Worm (Caenorhabditis elegans) whole organism, L4 larva: ENCODE measurements around the gene ssq-2.

Experiments used
- D1046.2 ChIP-seq: fragments of 200-800 bp; sonication (Bioruptor generic); IDR thresholded peaks from 2 replicates; pipeline ENCODE4 v1.3.6; 2022; ENCODE audit warnings: missing genetic modification characterization, missing compliant biosample characterization
- F37D6.2 ChIP-seq: sonication (generic microtip); optimal IDR thresholded peaks from 2 replicates; lab custom pipeline; 2016; ENCODE audit warnings: mild to moderate bottlenecking, missing genetic modification characterization, missing compliant biosample characterization
- T20F7.1 ChIP-seq: fragments of 200-800 bp; sonication (Bioruptor generic); optimal IDR thresholded peaks from 2 replicates; lab custom pipeline; 2018; ENCODE audit warnings: mild to moderate bottlenecking, missing genetic modification characterization, missing compliant biosample characterization
- T26A8.4 ChIP-seq: fragments of 200-800 bp; sonication (Bioruptor generic); IDR thresholded peaks from 2 replicates; pipeline ENCODE4 v1.3.6; 2022; ENCODE audit warnings: missing genetic modification characterization, missing compliant biosample characterization
- Y105C5A.15 ChIP-seq: fragments of 200-800 bp; sonication (Bioruptor generic); IDR thresholded peaks from 2 replicates; pipeline ENCODE4 v1.3.6; 2022; ENCODE audit warnings: missing genetic modification characterization, missing compliant biosample characterization
- Y5F2A.4 ChIP-seq: fragments of 200-800 bp; sonication (Bioruptor generic); optimal IDR thresholded peaks from 2 replicates; lab custom pipeline; 2018; ENCODE audit warnings: mild to moderate bottlenecking, missing genetic modification characterization, missing compliant biosample characterization
- aly-2 ChIP-seq: sonication (generic microtip); optimal IDR thresholded peaks from 2 replicates; lab custom pipeline; 2018; ENCODE audit warnings: missing biosample characterization, missing genetic modification characterization
- arid-1 ChIP-seq: fragments of 200-800 bp; sonication (Bioruptor generic); conservative IDR thresholded peaks from 2 replicates; pipeline ENCODE4 v1.3.6; 2022; ENCODE audit warnings: missing genetic modification reagents, missing genetic modification characterization, missing compliant biosample characterization
- ceh-32 ChIP-seq: sonication (generic microtip); optimal IDR thresholded peaks from 2 replicates; lab custom pipeline; 2016; ENCODE audit warnings: mild to moderate bottlenecking, missing genetic modification characterization, missing compliant biosample characterization; ENCODE audit not compliant: poor library complexity
- ceh-44 ChIP-seq: fragments of 200-800 bp; sonication (Bioruptor generic); IDR thresholded peaks from 2 replicates; pipeline ENCODE4 v1.3.6; 2022; ENCODE audit warnings: missing genetic modification reagents, missing genetic modification characterization, missing compliant biosample characterization
- ceh-82 ChIP-seq: sonication (generic microtip); optimal IDR thresholded peaks from 2 replicates; lab custom pipeline; 2017; ENCODE audit warnings: missing biosample characterization, missing genetic modification characterization
- ctbp-1 ChIP-seq: fragments of 200-800 bp; sonication (Bioruptor generic); IDR thresholded peaks from 2 replicates; pipeline ENCODE4 v1.3.6; 2022; ENCODE audit warnings: missing genetic modification reagents, missing genetic modification characterization, missing compliant biosample characterization
- daf-19 ChIP-seq: fragments of 200-800 bp; sonication (Bioruptor generic); conservative IDR thresholded peaks from 2 replicates; pipeline ENCODE4 v1.3.6; 2022; ENCODE audit warnings: missing genetic modification characterization, missing compliant biosample characterization
- daf-8 ChIP-seq: fragments of 200-800 bp; sonication (Bioruptor generic); IDR thresholded peaks from 2 replicates; pipeline ENCODE4 v1.3.6; 2022; ENCODE audit warnings: missing genetic modification characterization, missing compliant biosample characterization
- dve-1 ChIP-seq: sonication (generic microtip); optimal IDR thresholded peaks from 2 replicates; lab custom pipeline; 2017; ENCODE audit warnings: antibody characterized with exemption, mild to moderate bottlenecking, missing genetic modification characterization, missing compliant biosample characterization; ENCODE audit not compliant: insufficient read depth
- egl-27 ChIP-seq: sonication (generic microtip); optimal IDR thresholded peaks from 3 replicates; lab custom pipeline; 2017; ENCODE audit warnings: missing biosample characterization, missing genetic modification reagents, missing genetic modification characterization
- gei-8 ChIP-seq: fragments of 200-800 bp; sonication (Bioruptor generic); optimal IDR thresholded peaks from 2 replicates; lab custom pipeline; 2018; ENCODE audit warnings: mild to moderate bottlenecking, missing genetic modification characterization, missing compliant biosample characterization
- jun-1 ChIP-seq: fragments of 150-350 bp; optimal IDR thresholded peaks from 2 replicates; lab custom pipeline; 2014; ENCODE audit warnings: missing biosample characterization, missing genetic modification reagents, missing genetic modification characterization
- lin-1 ChIP-seq: fragments of 200-800 bp; sonication (Bioruptor generic); IDR thresholded peaks from 2 replicates; pipeline ENCODE4 v1.3.6; 2022; ENCODE audit warnings: missing genetic modification reagents, missing genetic modification characterization, missing compliant biosample characterization
- lin-15B ChIP-seq: fragments of 150-350 bp; sonication (generic microtip); optimal IDR thresholded peaks from 3 replicates; lab custom pipeline; 2014; ENCODE audit warnings: missing biosample characterization, missing genetic modification characterization
- lsy-2 ChIP-seq, 2 experiments: fragments of 150-350 bp in 1 of 2; sonication (generic microtip) in 1 of 2; optimal IDR thresholded peaks; 2 replicates each; lab custom pipeline; 2014 to 2017; ENCODE audit warnings: missing biosample characterization in 2 of 2, missing genetic modification characterization in 2 of 2
- mdl-1 ChIP-seq, 2 experiments: fragments of 150-350 bp in 1 of 2; sonication (generic microtip) in 1 of 2; optimal IDR thresholded peaks; 2 replicates each; lab custom pipeline; 2014 to 2017; ENCODE audit warnings: missing biosample characterization in 2 of 2, missing genetic modification characterization in 2 of 2
- mdt-29 ChIP-seq: fragments of 200-800 bp; sonication (Bioruptor generic); IDR thresholded peaks from 2 replicates; pipeline ENCODE4 v1.3.6; 2022; ENCODE audit warnings: missing genetic modification reagents, missing genetic modification characterization, missing compliant biosample characterization
- mep-1 ChIP-seq: fragments of 150-350 bp; sonication (generic microtip); optimal IDR thresholded peaks from 3 replicates; lab custom pipeline; 2014; ENCODE audit warnings: missing biosample characterization, missing genetic modification characterization
- mes-2 ChIP-seq: sonication (generic microtip); optimal IDR thresholded peaks from 2 replicates; lab custom pipeline; 2016; ENCODE audit warnings: missing genotype, mild to moderate bottlenecking, missing genetic modification characterization, missing compliant biosample characterization; ENCODE audit not compliant: poor library complexity, severe bottlenecking
- mxl-2 ChIP-seq: fragments of 200-800 bp; sonication (Bioruptor generic); conservative IDR thresholded peaks from 2 replicates; pipeline ENCODE4 v1.3.6; 2022; ENCODE audit warnings: missing genetic modification reagents, missing genetic modification characterization, missing compliant biosample characterization
- nhr-111 ChIP-seq: fragments of 200-800 bp; sonication (Bioruptor generic); optimal IDR thresholded peaks from 2 replicates; lab custom pipeline; 2018; ENCODE audit warnings: mild to moderate bottlenecking, missing genetic modification characterization, missing compliant biosample characterization
- nhr-76 ChIP-seq: fragments of 150-350 bp; optimal IDR thresholded peaks from 2 replicates; lab custom pipeline; 2014; ENCODE audit warnings: missing biosample characterization, missing genetic modification characterization
- set-16 ChIP-seq: fragments of 200-800 bp; sonication (Bioruptor generic); IDR thresholded peaks from 2 replicates; pipeline ENCODE4 v1.3.6; 2022; ENCODE audit warnings: missing genetic modification reagents, missing genetic modification characterization, missing compliant biosample characterization
- tra-1 ChIP-seq: fragments of 200-800 bp; sonication (Bioruptor generic); IDR thresholded peaks from 2 replicates; pipeline ENCODE4 v1.3.6; 2022; ENCODE audit warnings: missing genetic modification reagents, missing genetic modification characterization, missing compliant biosample characterization
- unc-39 ChIP-seq: sonication (generic microtip); optimal IDR thresholded peaks from 2 replicates; lab custom pipeline; 2017; ENCODE audit warnings: missing biosample characterization, missing genetic modification characterization
- unc-62 ChIP-seq, 3 experiments: fragments of 150-350 bp in 1 of 3; sonication (generic microtip); optimal IDR thresholded peaks in 2 of 3; peaks in 1 of 3; 1 replicate in 1 of 3; 2 replicates in 2 of 3; lab custom pipeline; 2014 to 2017; ENCODE audit warnings: missing biosample characterization in 3 of 3, missing genetic modification characterization in 3 of 3, missing genetic modification reagents in 3 of 3, missing genotype in 1 of 3
- zfp-2 ChIP-seq: sonication (generic microtip); optimal IDR thresholded peaks from 2 replicates; lab custom pipeline; 2016; ENCODE audit warnings: mild to moderate bottlenecking, missing genetic modification characterization, missing compliant biosample characterization
- zip-2 ChIP-seq: fragments of 150-350 bp; optimal IDR thresholded peaks from 2 replicates; lab custom pipeline; 2014; ENCODE audit warnings: missing biosample characterization, missing genetic modification characterization
- ztf-11 ChIP-seq: fragments of 150-350 bp; optimal IDR thresholded peaks from 2 replicates; lab custom pipeline; 2014; ENCODE audit warnings: missing biosample characterization, missing genetic modification characterization
- ztf-7 ChIP-seq: fragments of 150-350 bp; optimal IDR thresholded peaks from 2 replicates; lab custom pipeline; 2014; ENCODE audit warnings: missing biosample characterization, missing genetic modification characterization

ssq-2 gene

ce11 chrIV:4986246-4986645, 9.7 kb upstream of the ssq-2 start, which contains the start of gene clec-177:
TSS of gene clec-177 (plus strand) at chrIV:4986546.
- TF ChIP-seq ceh-32: no peak
- TF ChIP-seq nhr-76 (tag; lab: Kevin White, UChicago): no peak
- no peak for TF ChIP-seq mdt-29
- TF ChIP-seq gei-8 (GFP tag; lab: Kevin White, UChicago): no peak
- TF ChIP-seq zip-2 (tag; lab: Kevin White, UChicago): no peak
- TF ChIP-seq nhr-111 (GFP tag; lab: Kevin White, UChicago): no peak
- TF ChIP-seq arid-1 (GFP tag; lab: Robert Waterston, UW): no peak
- no peak for TF ChIP-seq ctbp-1 (GFP tag; lab: Robert Waterston, UW)
- no peak for TF ChIP-seq T26A8.4 (GFP tag; lab: Robert Waterston, UW)
- TF ChIP-seq dve-1 (tag; lab: Kevin White, UChicago): no peak

- no peak for TF ChIP-seq mes-2 (tag; lab: Kevin White, UChicago)
- no peak for TF ChIP-seq unc-39
- no peak for TF ChIP-seq F37D6.2 (tag; lab: Kevin White, UChicago)
- TF ChIP-seq ztf-7: no peak
- TF ChIP-seq mep-1 (tag; lab: Kevin White, UChicago): no peak
- no peak for TF ChIP-seq aly-2
- TF ChIP-seq egl-27: no peak
- no peak for TF ChIP-seq D1046.2 (GFP tag; lab: Robert Waterston, UW)
- TF ChIP-seq tra-1 (GFP tag; lab: Robert Waterston, UW): no peak
- no peak for TF ChIP-seq jun-1 (tag; lab: Kevin White, UChicago)
Measured at ce11 chrIV:4988531-4988930, 7.4 kb upstream of the ssq-2 start, which contains the start of gene E03H12.7. TSS of gene E03H12.7 (minus strand) at chrIV:4988631.

ce11 chrIV:4992089-4992488, 3.9 kb upstream of the ssq-2 start, which contains the start of gene str-162:
TSS of gene str-162 (plus strand) at chrIV:4992389.
- TF ChIP-seq set-16 (GFP tag; lab: Robert Waterston, UW) (no peak), unc-62 (GFP tag; optimal IDR thresholded peaks at IDR 0.05 in 1 of 2; lab: Kevin White, UChicago) (peak in 1 of 2 experiments; percentile 13), unc-62 (tag; optimal IDR thresholded peaks at IDR 0.05; lab: Kevin White, UChicago) (no peak)

ce11 chrIV:4993128-4993527, 2.8 kb upstream of the ssq-2 start:
- TF ChIP-seq unc-62 (GFP tag; optimal IDR thresholded peaks at IDR 0.05 in 1 of 2; lab: Kevin White, UChicago) (peak in 1 of 2 experiments; percentile 96), unc-62 (tag; optimal IDR thresholded peaks at IDR 0.05; lab: Kevin White, UChicago) (no peak), lin-15B (tag; lab: Kevin White, UChicago) (no peak)

- TF ChIP-seq egl-27 (no peak), daf-19 (GFP tag; lab: Robert Waterston, UW) (no peak), set-16 (GFP tag; lab: Robert Waterston, UW) (peak; percentile 94)
Measured at ce11 chrIV:4996956-4997355, 1.0 kb downstream of the ssq-2 start.

DNA sequence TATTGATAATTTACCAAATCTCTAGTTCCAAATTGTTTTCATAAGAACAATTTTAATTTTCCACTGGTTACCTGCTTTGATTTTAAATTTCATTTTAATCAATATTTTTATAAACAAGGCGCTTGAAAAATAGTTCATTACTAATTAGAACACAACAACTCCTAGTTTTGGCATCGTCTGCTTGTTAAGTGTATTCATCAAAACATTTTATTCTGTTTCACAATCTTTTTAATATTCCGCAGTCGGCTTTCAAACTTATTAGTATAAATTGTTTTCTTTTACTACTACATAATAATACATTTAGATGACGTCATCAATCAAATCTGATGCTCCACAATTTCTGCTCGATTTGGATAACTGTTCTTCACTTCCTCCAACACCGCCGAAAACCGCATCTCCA, 6.5 kb downstream of the ssq-2 start, which contains the start of gene pes-1:
pes-1 (plus strand) TSS at position 301 of the 400 bp plus-strand sequence.
- no peak for TF ChIP-seq T26A8.4 (GFP tag; lab: Robert Waterston, UW)

ce11 chrIV:5005154-5005553, 9.2 kb downstream of the ssq-2 start:
- no peak for TF ChIP-seq mep-1 (tag; lab: Kevin White, UChicago)
- no peak for TF ChIP-seq zfp-2
- peak in 1 of 2 experiments; percentile 90 for TF ChIP-seq unc-62 (GFP tag; optimal IDR thresholded peaks at IDR 0.05 in 1 of 2; lab: Kevin White, UChicago)
- TF ChIP-seq unc-62 (tag; optimal IDR thresholded peaks at IDR 0.05; lab: Kevin White, UChicago): no peak
- TF ChIP-seq egl-27: no peak

ce11 chrIV:5008378-5008777, 12.4 kb downstream of the ssq-2 start, which contains the start of gene srm-2:
TSS of gene srm-2 (plus strand) at chrIV:5008678.
- TF ChIP-seq F37D6.2 (tag; lab: Kevin White, UChicago) (no peak), ceh-82 (no peak), mdl-1 (tag; optimal IDR thresholded peaks at IDR 0.05; lab: Kevin White, UChicago) (no peak), Y105C5A.15 (GFP tag; lab: Robert Waterston, UW) (no peak), lin-1 (GFP tag; lab: Robert Waterston, UW) (no peak), ztf-11 (tag; lab: Kevin White, UChicago) (no peak), T20F7.1 (GFP tag; lab: Kevin White, UChicago) (no peak), lsy-2 (tag; optimal IDR thresholded peaks at IDR 0.05; lab: Kevin White, UChicago) (no peak), ceh-44 (no peak), Y5F2A.4 (GFP tag; lab: Kevin White, UChicago) (no peak), daf-8 (no peak), mxl-2 (GFP tag; lab: Robert Waterston, UW) (no peak), tra-1 (GFP tag; lab: Robert Waterston, UW) (no peak)
